Fruit fly (Drosophila melanogaster): Measurements from ENCODE around the gene nonC.

DNA sequence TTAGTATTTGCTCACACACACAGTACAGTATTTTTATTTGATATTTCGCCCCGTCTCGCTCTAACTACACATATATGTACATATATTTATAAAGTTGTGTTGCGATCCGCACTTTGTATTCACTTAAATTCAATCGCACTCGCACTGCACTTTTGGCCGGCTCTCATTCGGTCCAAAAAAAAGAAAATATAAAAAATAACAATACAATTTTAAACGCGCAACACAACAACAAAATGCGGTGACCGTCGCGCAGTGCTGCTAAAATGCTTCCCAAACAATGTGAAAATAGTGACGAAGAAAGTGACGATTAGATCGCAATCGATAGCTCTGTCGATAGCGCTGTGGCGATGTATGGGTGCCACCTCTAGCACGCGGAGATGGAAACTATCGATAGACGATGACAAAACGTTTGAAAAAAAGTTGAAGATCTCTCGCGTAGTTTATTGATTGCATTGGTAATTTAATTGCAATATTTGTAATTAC, 20.9 kb upstream of the nonC start, which contains the start of the genes C3G and pod1:
- TF ChIP-seq lola (GFP tag; optimal IDR thresholded peaks at IDR 0.05) (no peak), h (GFP tag; optimal IDR thresholded peaks at IDR 0.05) (peak; percentile 62), psq (GFP tag; optimal IDR thresholded peaks at IDR 0.05) (no peak), CrebA (GFP tag; optimal IDR thresholded peaks at IDR 0.05; ENCODE audit: borderline replicate concordance) (no peak), OdsH (GFP tag; optimal IDR thresholded peaks at IDR 0.05) (no peak), CG32264 (GFP tag; optimal IDR thresholded peaks at IDR 0.05) (no peak), Abd-B (GFP tag; optimal IDR thresholded peaks at IDR 0.05) (no peak)
